Fruit fly (Drosophila melanogaster) whole organism, embryonic: Measurements from ENCODE around the gene enc.
A peak's percentile ranks its signal among the peaks of the same experiment; 100 is the strongest.

ENCODE experiments used
- Atf6 ChIP-seq: fragments of 200-800 bp; sonication (Bioruptor generic); IDR thresholded peaks from 2 replicates; pipeline ENCODE4 v1.3.6; 2022; ENCODE audit warnings: missing biosample characterization, missing genetic modification characterization
- Bdp1 ChIP-seq: fragments of 200-800 bp; sonication (Bioruptor generic); optimal IDR thresholded peaks from 3 replicates; lab custom pipeline; 2016; ENCODE audit warnings: missing biosample characterization, missing genetic modification characterization
- Bteb2 ChIP-seq: fragments of 200-800 bp; sonication (Bioruptor generic); optimal IDR thresholded peaks from 2 replicates; lab custom pipeline; 2016; ENCODE audit warnings: missing biosample characterization, missing genetic modification characterization
- C15 ChIP-seq: fragments of 200-800 bp; sonication (Bioruptor generic); IDR thresholded peaks from 3 replicates; pipeline ENCODE4 v1.3.6; 2022; ENCODE audit warnings: missing biosample characterization, missing genetic modification characterization
- CG12104 ChIP-seq: fragments of 200-800 bp; sonication (Bioruptor generic); optimal IDR thresholded peaks from 3 replicates; lab custom pipeline; 2016; ENCODE audit warnings: missing biosample characterization, missing genetic modification characterization
- CG12219 ChIP-seq: fragments of 200-800 bp; sonication (Bioruptor generic); optimal IDR thresholded peaks from 3 replicates; lab custom pipeline; 2018; ENCODE audit warnings: missing biosample characterization, mild to moderate bottlenecking, missing genetic modification characterization
- CG12236 ChIP-seq: fragments of 200-800 bp; sonication (Bioruptor generic); optimal IDR thresholded peaks from 2 replicates; lab custom pipeline; 2016; ENCODE audit warnings: missing biosample characterization, missing genetic modification characterization
- CG1529 ChIP-seq: fragments of 200-800 bp; sonication (Bioruptor generic); optimal IDR thresholded peaks from 3 replicates; lab custom pipeline; 2018; ENCODE audit warnings: missing biosample characterization, missing genetic modification characterization
- CG1602 ChIP-seq: fragments of 200-800 bp; sonication (Bioruptor generic); optimal IDR thresholded peaks from 3 replicates; lab custom pipeline; 2016; ENCODE audit warnings: missing biosample characterization, missing genetic modification characterization
- CG1603 ChIP-seq: fragments of 200-800 bp; sonication (Bioruptor generic); optimal IDR thresholded peaks from 2 replicates; lab custom pipeline; 2019; ENCODE audit warnings: missing biosample characterization, mild to moderate bottlenecking, missing genetic modification characterization, moderate library complexity
- CG18011 ChIP-seq: fragments of 200-800 bp; sonication (Bioruptor generic); optimal IDR thresholded peaks from 2 replicates; lab custom pipeline; 2017; ENCODE audit warnings: missing biosample characterization, missing genetic modification characterization, mild to moderate bottlenecking, moderate library complexity, missing genotype
- CG2889 ChIP-seq: fragments of 200-800 bp; sonication (Bioruptor generic); IDR thresholded peaks from 3 replicates; pipeline ENCODE4 v1.3.6; 2022; ENCODE audit warnings: missing biosample characterization, missing genetic modification characterization
- CG34422 ChIP-seq: fragments of 200-800 bp; sonication (Bioruptor generic); IDR thresholded peaks from 3 replicates; pipeline ENCODE4 v1.3.6; 2022; ENCODE audit warnings: missing biosample characterization, missing genetic modification characterization
- CG4328 ChIP-seq: fragments of 200-800 bp; sonication (Bioruptor generic); optimal IDR thresholded peaks from 3 replicates; lab custom pipeline; 2017; ENCODE audit warnings: missing biosample characterization, missing genetic modification reagents, missing genetic modification characterization
- CG4404 ChIP-seq: fragments of 200-800 bp; sonication (Bioruptor generic); IDR thresholded peaks from 2 replicates; pipeline ENCODE4 v1.3.6; 2022; ENCODE audit warnings: missing biosample characterization, missing genetic modification characterization
- CG5245 ChIP-seq: fragments of 200-800 bp; sonication (Bioruptor generic); optimal IDR thresholded peaks from 3 replicates; lab custom pipeline; 2016; ENCODE audit warnings: missing biosample characterization, missing genetic modification characterization
- CG7357 ChIP-seq: fragments of 200-800 bp; sonication (Bioruptor generic); IDR thresholded peaks from 3 replicates; pipeline ENCODE4 v1.3.6; 2022; ENCODE audit warnings: missing biosample characterization, missing genetic modification characterization
- CG7745 ChIP-seq: fragments of 200-800 bp; sonication (Bioruptor generic); optimal IDR thresholded peaks from 2 replicates; lab custom pipeline; 2018; ENCODE audit warnings: missing biosample characterization, mild to moderate bottlenecking, missing genetic modification characterization, moderate library complexity
- CG9215 ChIP-seq: fragments of 200-800 bp; sonication (Bioruptor generic); IDR thresholded peaks from 2 replicates; pipeline ENCODE4 v1.3.6; 2022; ENCODE audit warnings: missing biosample characterization, missing genetic modification characterization
- CG9932 ChIP-seq: fragments of 200-800 bp; sonication (Bioruptor generic); IDR thresholded peaks from 2 replicates; pipeline ENCODE4 v1.3.6; 2022; ENCODE audit warnings: missing biosample characterization, missing genetic modification characterization
- CHES-1-like ChIP-seq: fragments of 200-800 bp; sonication (Bioruptor generic); optimal IDR thresholded peaks from 2 replicates; lab custom pipeline; 2016; ENCODE audit warnings: missing biosample characterization, missing genetic modification characterization
- HLH4C ChIP-seq: fragments of 200-800 bp; sonication (Bioruptor generic); IDR thresholded peaks from 3 replicates; pipeline ENCODE4 v1.3.6; 2022; ENCODE audit warnings: missing biosample characterization, missing genetic modification characterization; ENCODE audit not compliant: partially characterized antibody
- Lhr ChIP-seq: fragments of 200-800 bp; sonication (Bioruptor generic); optimal IDR thresholded peaks from 3 replicates; lab custom pipeline; 2017; ENCODE audit warnings: mild to moderate bottlenecking, missing biosample characterization, missing genetic modification reagents, missing genetic modification characterization
- MBD-R2 ChIP-seq: fragments of 200-800 bp; sonication (Bioruptor generic); IDR thresholded peaks from 2 replicates; pipeline ENCODE4 v1.3.6; 2022; ENCODE audit warnings: missing biosample characterization, missing genetic modification characterization
- Sox102F ChIP-seq: fragments of 200-800 bp; sonication (Bioruptor generic); optimal IDR thresholded peaks from 2 replicates; lab custom pipeline; 2018; ENCODE audit warnings: missing biosample characterization, mild to moderate bottlenecking, missing genetic modification characterization, moderate library complexity
- Xrp1 ChIP-seq: fragments of 200-800 bp; sonication (Bioruptor generic); IDR thresholded peaks from 2 replicates; pipeline ENCODE4 v1.3.6; 2022; ENCODE audit warnings: missing biosample characterization, missing genetic modification characterization
- bowl ChIP-seq: fragments of 200-800 bp; sonication (Bioruptor generic); IDR thresholded peaks from 2 replicates; pipeline ENCODE4 v1.3.6; 2022; ENCODE audit warnings: missing biosample characterization, missing genetic modification characterization
- ci ChIP-seq: fragments of 200-800 bp; sonication (Bioruptor generic); IDR thresholded peaks from 3 replicates; pipeline ENCODE4 v1.3.6; 2022; ENCODE audit warnings: missing biosample characterization, missing genetic modification characterization
- crol ChIP-seq: fragments of 200-800 bp; sonication (Bioruptor generic); IDR thresholded peaks from 2 replicates; pipeline ENCODE4 v1.3.6; 2022; ENCODE audit warnings: missing biosample characterization, missing genetic modification characterization
- crp ChIP-seq, 2 experiments: fragments of 200-800 bp; sonication (Bioruptor generic); optimal IDR thresholded peaks; 2 replicates in 1 of 2; 3 replicates in 1 of 2; lab custom pipeline; 2017; ENCODE audit warnings: missing biosample characterization in 2 of 2, missing genetic modification characterization in 2 of 2, mild to moderate bottlenecking in 1 of 2, moderate library complexity in 1 of 2
- disco-r ChIP-seq: fragments of 200-800 bp; sonication (Bioruptor generic); optimal IDR thresholded peaks from 2 replicates; lab custom pipeline; 2016; ENCODE audit warnings: missing biosample characterization, missing genetic modification characterization
- gro ChIP-seq: fragments of 200-800 bp; sonication (Bioruptor generic); optimal IDR thresholded peaks from 2 replicates; lab custom pipeline; 2016; ENCODE audit warnings: missing biosample characterization, missing genetic modification characterization
- hb ChIP-seq: fragments of 200-800 bp; sonication (Bioruptor generic); IDR thresholded peaks from 3 replicates; pipeline ENCODE4 v1.3.6; 2022; ENCODE audit warnings: missing biosample characterization, missing genetic modification characterization; ENCODE audit not compliant: partially characterized antibody
- hbn ChIP-seq: fragments of 200-800 bp; sonication (Bioruptor generic); IDR thresholded peaks from 2 replicates; pipeline ENCODE4 v1.3.6; 2022; ENCODE audit warnings: missing biosample characterization, missing genetic modification characterization; ENCODE audit not compliant: partially characterized antibody
- insv ChIP-seq, 2 experiments: fragments of 200-800 bp; sonication (Bioruptor generic); optimal IDR thresholded peaks; 3 replicates each; lab custom pipeline; 2016 to 2018; ENCODE audit warnings: missing biosample characterization in 2 of 2, missing genetic modification characterization in 2 of 2
- jigr1 ChIP-seq: fragments of 200-800 bp; sonication (Bioruptor generic); IDR thresholded peaks from 3 replicates; pipeline ENCODE4 v1.3.6; 2022; ENCODE audit warnings: missing biosample characterization, missing genetic modification characterization
- knrl ChIP-seq: fragments of 200-800 bp; sonication (Bioruptor generic); IDR thresholded peaks from 3 replicates; pipeline ENCODE4 v1.3.6; 2022; ENCODE audit warnings: missing biosample characterization, missing genetic modification characterization; ENCODE audit not compliant: partially characterized antibody
- lab ChIP-seq: fragments of 200-800 bp; sonication (Bioruptor generic); optimal IDR thresholded peaks from 3 replicates; lab custom pipeline; 2017; ENCODE audit warnings: missing biosample characterization, missing genetic modification characterization, mild to moderate bottlenecking, moderate library complexity, missing genetic modification reagents
- luna ChIP-seq: fragments of 200-800 bp; sonication (Bioruptor generic); optimal IDR thresholded peaks from 2 replicates; lab custom pipeline; 2016; ENCODE audit warnings: missing biosample characterization, missing genetic modification characterization
- maf-S ChIP-seq: fragments of 200-800 bp; sonication (Bioruptor generic); optimal IDR thresholded peaks from 2 replicates; lab custom pipeline; 2016; ENCODE audit warnings: missing biosample characterization, missing genetic modification characterization
- mld ChIP-seq: fragments of 200-800 bp; sonication (Bioruptor generic); IDR thresholded peaks from 3 replicates; pipeline ENCODE4 v1.3.6; 2022; ENCODE audit warnings: missing biosample characterization, missing genetic modification characterization; ENCODE audit not compliant: partially characterized antibody
- pros ChIP-seq: fragments of 200-800 bp; sonication (Bioruptor generic); optimal IDR thresholded peaks from 3 replicates; lab custom pipeline; 2019; ENCODE audit warnings: missing biosample characterization, mild to moderate bottlenecking, missing genetic modification characterization, moderate library complexity
- psq ChIP-seq: fragments of 200-800 bp; sonication (Bioruptor generic); optimal IDR thresholded peaks from 2 replicates; lab custom pipeline; 2017; ENCODE audit warnings: missing biosample characterization, missing genetic modification characterization
- ranshi ChIP-seq: fragments of 200-800 bp; sonication (Bioruptor generic); IDR thresholded peaks from 2 replicates; pipeline ENCODE4 v1.3.6; 2022; ENCODE audit warnings: missing biosample characterization, missing genetic modification characterization
- sc ChIP-seq, 3 experiments: fragments of >200 bp in 2 of 3; fragments of 200-800 bp in 1 of 3; sonication (Bioruptor generic) in 1 of 3; optimal IDR thresholded peaks; 2 replicates in 2 of 3; 3 replicates in 1 of 3; lab custom pipeline; 2017; ENCODE audit warnings: mild to moderate bottlenecking in 1 of 3, missing biosample characterization in 1 of 3, missing genetic modification characterization in 1 of 3, missing genetic modification reagents in 1 of 3
- sim ChIP-seq: fragments of 200-800 bp; sonication (Bioruptor generic); IDR thresholded peaks from 2 replicates; pipeline ENCODE4 v1.3.6; 2022; ENCODE audit warnings: missing biosample characterization, missing genetic modification characterization
- tll ChIP-seq, 2 experiments: fragments of 200-800 bp in 1 of 2; fragments of >200 bp in 1 of 2; sonication (Bioruptor generic) in 1 of 2; optimal IDR thresholded peaks; 2 replicates each; lab custom pipeline; 2017 to 2019; ENCODE audit warnings: missing biosample characterization in 2 of 2, missing genetic modification characterization in 2 of 2, mild to moderate bottlenecking in 1 of 2, moderate library complexity in 1 of 2
- ttk ChIP-seq: fragments of 200-800 bp; sonication (Bioruptor generic); IDR thresholded peaks from 2 replicates; pipeline ENCODE4 v2.1.2; 2022; ENCODE audit warnings: missing biosample characterization, missing genetic modification characterization
- zen ChIP-seq: fragments of 200-800 bp; sonication (Bioruptor generic); optimal IDR thresholded peaks from 3 replicates; lab custom pipeline; 2018; ENCODE audit warnings: missing biosample characterization, mild to moderate bottlenecking, missing genetic modification characterization, moderate library complexity

enc gene

DNA sequence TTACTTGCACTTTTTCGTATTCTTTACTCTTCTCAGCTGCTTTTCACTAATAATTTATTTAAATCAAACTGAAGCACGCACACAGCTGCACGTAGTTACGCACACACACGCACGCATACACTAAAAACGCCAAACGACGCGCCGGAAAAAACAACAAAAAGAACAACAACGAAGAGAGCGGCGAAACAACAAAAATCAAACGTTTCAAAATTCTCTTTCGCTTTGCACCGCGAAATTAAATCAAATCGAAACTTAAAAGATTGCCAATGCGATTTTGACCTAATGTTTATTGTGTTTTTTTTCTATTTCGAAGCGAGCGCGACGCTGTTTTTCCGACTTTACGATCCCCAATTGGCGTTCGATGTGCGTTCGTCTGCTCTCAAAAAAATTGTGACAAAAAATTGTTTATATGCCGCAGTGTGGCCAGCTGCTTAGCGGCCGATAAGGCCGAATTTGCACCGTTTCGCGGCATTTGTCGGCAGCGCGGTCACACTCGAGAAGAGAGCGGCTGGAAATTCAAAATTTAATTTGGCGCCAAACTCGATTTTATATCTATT lies 30.8 kb upstream of the enc start (continued):
- TF ChIP-seq ttk (GFP tag; lab: Robert Waterston, UW), result no peak
- no peak for TF ChIP-seq sc (optimal IDR thresholded peaks at IDR 0.05; lab: Kevin White, UChicago)
- TF ChIP-seq sc (GFP tag; optimal IDR thresholded peaks at IDR 0.05; lab: Kevin White, UChicago), result no peak
- peak; percentile 79 for TF ChIP-seq Lhr (GFP tag; lab: Kevin White, UChicago)
- TF ChIP-seq lab (GFP tag; lab: Kevin White, UChicago), result peak; percentile 51
- TF ChIP-seq crp (GFP tag; optimal IDR thresholded peaks at IDR 0.05; lab: Kevin White, UChicago), result peak in 1 of 2 experiments; percentile 59
- TF ChIP-seq CG34422 (GFP tag; lab: Robert Waterston, UW), result peak; percentile 72; the same call in 1 of the 3 replicates
- no peak for TF ChIP-seq CG5245 (GFP tag; lab: Kevin White, UChicago)
- no peak for TF ChIP-seq CG1529 (GFP tag; lab: Kevin White, UChicago)
- TF ChIP-seq gro, result peak; percentile 11
- no peak for TF ChIP-seq crol (GFP tag; lab: Robert Waterston, UW)
- TF ChIP-seq CG1602, result no peak
- no peak for TF ChIP-seq jigr1 (GFP tag; lab: Robert Waterston, UW)
- TF ChIP-seq pros (GFP tag; lab: Kevin White, UChicago), result no peak
- peak; percentile 63 for TF ChIP-seq disco-r (GFP tag; lab: Kevin White, UChicago)
- TF ChIP-seq Bteb2 (GFP tag; lab: Kevin White, UChicago), result no peak
- TF ChIP-seq Sox102F (GFP tag; lab: Kevin White, UChicago), result no peak
- peak in 1 of 2 experiments; percentile 61 for TF ChIP-seq insv (GFP tag; optimal IDR thresholded peaks at IDR 0.05; lab: Kevin White, UChicago)
- peak; percentile 77 for TF ChIP-seq CG1603 (tag; lab: Kevin White, UChicago)
- no peak for TF ChIP-seq mld
- no peak for TF ChIP-seq hbn (GFP tag; lab: Robert Waterston, UW)
- TF ChIP-seq Bdp1 (GFP tag; lab: Kevin White, UChicago), result peak; percentile 0
- peak; percentile 77; the same call in 2 of the 3 replicates for TF ChIP-seq ci (GFP tag; lab: Robert Waterston, UW)
- no peak; the same call in 1 of the 2 replicates for TF ChIP-seq MBD-R2
- no peak for TF ChIP-seq CG12236
- no peak for TF ChIP-seq C15 (GFP tag; lab: Robert Waterston, UW)
- no peak for TF ChIP-seq luna (GFP tag; lab: Kevin White, UChicago)
- TF ChIP-seq knrl (GFP tag; lab: Robert Waterston, UW), result 0 out of 3 replicates have a peak, but pooled peaks have one; percentile 49
- TF ChIP-seq CHES-1-like, result peak; percentile 47
- no peak for TF ChIP-seq psq
- no peak for TF ChIP-seq CG7357 (GFP tag; lab: Robert Waterston, UW)
- 0 out of 2 replicates have a peak, but pooled peaks have one; percentile 6 for TF ChIP-seq bowl
- peak; percentile 29; the same call in 1 of the 3 replicates for TF ChIP-seq HLH4C (GFP tag; lab: Robert Waterston, UW)
- TF ChIP-seq CG9215 (GFP tag; lab: Robert Waterston, UW), result no peak
- no peak for TF ChIP-seq CG12219 (GFP tag; lab: Kevin White, UChicago)
- TF ChIP-seq Atf6 (GFP tag; lab: Robert Waterston, UW), result no peak
- TF ChIP-seq hb (GFP tag; lab: Robert Waterston, UW), result no peak
- TF ChIP-seq CG4328 (GFP tag; lab: Kevin White, UChicago), result no peak
- 0 out of 2 replicates have a peak, but pooled peaks have one; percentile 22 for TF ChIP-seq ranshi (GFP tag; lab: Robert Waterston, UW)
- TF ChIP-seq maf-S (GFP tag; lab: Kevin White, UChicago), result no peak
- TF ChIP-seq CG18011, result peak; percentile 93
- TF ChIP-seq sim (GFP tag; lab: Robert Waterston, UW), result no peak
- TF ChIP-seq CG12104 (GFP tag; lab: Kevin White, UChicago), result no peak
- no peak for TF ChIP-seq CG2889 (GFP tag; lab: Robert Waterston, UW)
- TF ChIP-seq CG9932 (GFP tag; lab: Robert Waterston, UW), result no peak
- no peak for TF ChIP-seq zen
- peak in 1 of 2 experiments; percentile 19 for TF ChIP-seq tll (GFP tag; optimal IDR thresholded peaks at IDR 0.05; lab: Kevin White, UChicago)
- TF ChIP-seq CG7745 (tag; lab: Kevin White, UChicago), result no peak
- no peak for TF ChIP-seq Xrp1
- TF ChIP-seq CG4404 (GFP tag; lab: Robert Waterston, UW), result no peak
